Fruit fly (Drosophila melanogaster): Measurements from ENCODE around the gene La.

dm6 chr2L:20370151-20370550, 20.3 kb upstream of the La start:
- TF ChIP-seq CG31627 (GFP tag; optimal IDR thresholded peaks at IDR 0.05): no peak
- no peak for TF ChIP-seq CG9139 (GFP tag; optimal IDR thresholded peaks at IDR 0.05)
- no peak for TF ChIP-seq cyc (GFP tag; optimal IDR thresholded peaks at IDR 0.05)
- TF ChIP-seq Sox15 (GFP tag; optimal IDR thresholded peaks at IDR 0.05): no peak
- no peak for TF ChIP-seq dsx (GFP tag; optimal IDR thresholded peaks at IDR 0.05; ENCODE audit: poor library complexity, severe bottlenecking)
- TF ChIP-seq Smox (GFP tag; optimal IDR thresholded peaks at IDR 0.05): no peak
- TF ChIP-seq net (GFP tag; optimal IDR thresholded peaks at IDR 0.05): no peak
- no peak for TF ChIP-seq Sox14 (GFP tag; optimal IDR thresholded peaks at IDR 0.05)
- no peak for TF ChIP-seq fd85E (GFP tag; optimal IDR thresholded peaks at IDR 0.05)
- TF ChIP-seq CG8319 (GFP tag; optimal IDR thresholded peaks at IDR 0.05): no peak
- no peak for TF ChIP-seq Sox102F (GFP tag; optimal IDR thresholded peaks at IDR 0.05)
- TF ChIP-seq Ets21C (GFP tag; optimal IDR thresholded peaks at IDR 0.05): no peak
- no peak for TF ChIP-seq svp (GFP tag)

Data from whole organism, prepupa.